Worm (Caenorhabditis elegans): ENCODE measurements around the gene rpa-1.

rpa-1 gene

ce11 chrII:7663704-7664660 lies at the start of gene rpa-1, which contains the start of gene F18A1.7:
rpa-1 (plus strand) TSS chrII:7664582.
F18A1.7 (minus strand) TSS chrII:7663754.
- no peak for TF ChIP-seq dmd-4 (tag; optimal IDR thresholded peaks at IDR 0.05; ENCODE audit: borderline replicate concordance)
- TF ChIP-seq ztf-16 (tag; optimal IDR thresholded peaks at IDR 0.05), result no peak
- TF ChIP-seq hlh-30 (tag; optimal IDR thresholded peaks at IDR 0.05; ENCODE audit: insufficient read depth), result no peak
- no peak for TF ChIP-seq pros-1 (tag; optimal IDR thresholded peaks at IDR 0.05)

ce11 chrII:7615318-7615891 lies 49.0 kb upstream of the rpa-1 start:
- no peak for TF ChIP-seq dve-1 (tag; optimal IDR thresholded peaks at IDR 0.05)
- TF ChIP-seq rnt-1 (tag; optimal IDR thresholded peaks at IDR 0.05), result no peak
- TF ChIP-seq mec-3 (tag; optimal IDR thresholded peaks at IDR 0.05; ENCODE audit: borderline replicate concordance), result no peak
- TF ChIP-seq pha-2 (tag; optimal IDR thresholded peaks at IDR 0.05), result no peak
- no peak for TF ChIP-seq pros-1 (tag; optimal IDR thresholded peaks at IDR 0.05)
- TF ChIP-seq unc-42 (tag; optimal IDR thresholded peaks at IDR 0.05), result peak; percentile 56
- TF ChIP-seq pqm-1 (tag; optimal IDR thresholded peaks at IDR 0.05), result no peak
- TF ChIP-seq hlh-6 (tag; optimal IDR thresholded peaks at IDR 0.05), result no peak
- peak; percentile 6 for TF ChIP-seq ceh-31 (tag; optimal IDR thresholded peaks at IDR 0.05)
- TF ChIP-seq elt-4 (tag; optimal IDR thresholded peaks at IDR 0.05), result no peak
- TF ChIP-seq C08G9.2 (tag; optimal IDR thresholded peaks at IDR 0.05), result no peak
- TF ChIP-seq ref-2 (tag; optimal IDR thresholded peaks at IDR 0.05), result peak; percentile 30
- peak; percentile 5 for TF ChIP-seq nfya-1 (tag; optimal IDR thresholded peaks at IDR 0.05)

ce11 chrII:7616141-7616540 lies 48.2 kb upstream of the rpa-1 start, which contains the start of gene cdc-42:
cdc-42 (plus strand) TSS chrII:7616452.
- TF ChIP-seq tbx-7 (tag; optimal IDR thresholded peaks at IDR 0.05), result no peak
- TF ChIP-seq rnt-1 (tag; optimal IDR thresholded peaks at IDR 0.05), result no peak
- TF ChIP-seq ceh-6 (GFP tag; optimal IDR thresholded peaks at IDR 0.05), result no peak
- no peak for TF ChIP-seq elt-4 (tag; optimal IDR thresholded peaks at IDR 0.05)
- TF ChIP-seq pag-3 (tag; optimal IDR thresholded peaks at IDR 0.05; ENCODE audit: borderline replicate concordance), result no peak
- TF ChIP-seq ceh-18 (tag; optimal IDR thresholded peaks at IDR 0.05), result no peak
- no peak for TF ChIP-seq ref-2 (tag; optimal IDR thresholded peaks at IDR 0.05)
- TF ChIP-seq ceh-45 (GFP tag; IDR thresholded peaks at IDR 0.05), result no peak

- TF ChIP-seq T23F11.4 (GFP tag; optimal IDR thresholded peaks at IDR 0.05) (no peak), ref-2 (tag; optimal IDR thresholded peaks at IDR 0.05) (no peak), pqm-1 (tag; optimal IDR thresholded peaks at IDR 0.05) (no peak), ama-1 (optimal IDR thresholded peaks at IDR 0.05) (no peak), sdc-2 (tag; optimal IDR thresholded peaks at IDR 0.05) (no peak), hlh-6 (tag; optimal IDR thresholded peaks at IDR 0.05) (no peak), fax-1 (tag; optimal IDR thresholded peaks at IDR 0.05) (no peak), odd-2 (tag; optimal IDR thresholded peaks at IDR 0.05) (no peak), tbx-2 (tag; optimal IDR thresholded peaks at IDR 0.05) (no peak), C08G9.2 (tag; optimal IDR thresholded peaks at IDR 0.05) (no peak), pag-3 (tag; optimal IDR thresholded peaks at IDR 0.05; ENCODE audit: borderline replicate concordance) (no peak), sox-2 (GFP tag; IDR thresholded peaks at IDR 0.05) (no peak), dve-1 (tag; optimal IDR thresholded peaks at IDR 0.05) (no peak), sox-4 (tag; optimal IDR thresholded peaks at IDR 0.05) (no peak)
These were observed 46.2 kb upstream of the rpa-1 start for ce11 chrII:7618212-7618611.

ce11 chrII:7620413-7620812 lies 44.0 kb upstream of the rpa-1 start, which contains the start of gene R07G3.8:
R07G3.8 (minus strand) TSS chrII:7620513.
- TF ChIP-seq hlh-8 (tag; optimal IDR thresholded peaks at IDR 0.05) (no peak), Y22D7AL.16 (tag; optimal IDR thresholded peaks at IDR 0.05) (no peak), ztf-16 (tag; optimal IDR thresholded peaks at IDR 0.05) (no peak), nhr-232 (tag; optimal IDR thresholded peaks at IDR 0.05) (no peak)

Measured in whole organism, late embryonic.